Worm (Caenorhabditis elegans) whole organism, L2 larva: ENCODE results near the gene str-232.

ENCODE experiments used
- C34F6.9 ChIP-seq: fragments of 150-350 bp; optimal IDR thresholded peaks from 2 replicates; lab custom pipeline; 2014; ENCODE audit warnings: missing biosample characterization, missing genetic modification characterization
- F13H6.1 ChIP-seq: sonication (generic microtip); optimal IDR thresholded peaks from 2 replicates; lab custom pipeline; 2016; ENCODE audit warnings: missing genetic modification characterization, missing compliant biosample characterization
- R02D3.7 ChIP-seq: fragments of 150-350 bp; optimal IDR thresholded peaks from 2 replicates; lab custom pipeline; 2014; ENCODE audit warnings: missing biosample characterization, missing genetic modification characterization
- Y55F3AM.14 ChIP-seq: fragments of 200-800 bp; sonication (Bioruptor generic); optimal IDR thresholded peaks from 2 replicates; lab custom pipeline; 2018; ENCODE audit warnings: mild to moderate bottlenecking, missing genetic modification characterization, missing compliant biosample characterization
- ZK546.5 ChIP-seq: sonication (generic microtip); optimal IDR thresholded peaks from 2 replicates; lab custom pipeline; 2017; ENCODE audit warnings: missing biosample characterization, missing genetic modification characterization
- alr-1 ChIP-seq: fragments of 150-350 bp; optimal IDR thresholded peaks from 2 replicates; lab custom pipeline; 2014; ENCODE audit warnings: missing biosample characterization, missing genetic modification characterization
- ama-1 ChIP-seq: fragments of 150-350 bp; optimal IDR thresholded peaks from 2 replicates; lab custom pipeline; 2018; ENCODE audit warnings: inconsistent platforms
- ceh-16 ChIP-seq: fragments of 150-350 bp; optimal IDR thresholded peaks from 2 replicates; lab custom pipeline; 2014; ENCODE audit warnings: missing biosample characterization, missing genetic modification characterization
- ceh-82 ChIP-seq: fragments of 150-350 bp; optimal IDR thresholded peaks from 2 replicates; lab custom pipeline; 2014; ENCODE audit warnings: missing biosample characterization, missing genetic modification characterization
- crh-2 ChIP-seq: sonication (generic microtip); optimal IDR thresholded peaks from 2 replicates; lab custom pipeline; 2017; ENCODE audit warnings: missing biosample characterization, missing genetic modification characterization
- dmd-4 ChIP-seq: sonication (generic microtip); optimal IDR thresholded peaks from 2 replicates; lab custom pipeline; 2017; ENCODE audit warnings: missing biosample characterization, missing genetic modification characterization
- egl-27 ChIP-seq: sonication (generic microtip); optimal IDR thresholded peaks from 3 replicates; lab custom pipeline; 2017; ENCODE audit warnings: missing biosample characterization, missing genetic modification reagents, missing genetic modification characterization
- elt-3 ChIP-seq: sonication (generic microtip); optimal IDR thresholded peaks from 2 replicates; lab custom pipeline; 2017; ENCODE audit warnings: missing biosample characterization, missing genetic modification characterization
- fos-1 ChIP-seq: fragments of 150-350 bp; optimal IDR thresholded peaks from 2 replicates; lab custom pipeline; 2014; ENCODE audit warnings: missing biosample characterization, missing genetic modification characterization
- gmeb-1 ChIP-seq: fragments of 150-350 bp; optimal IDR thresholded peaks from 2 replicates; lab custom pipeline; 2014; ENCODE audit warnings: missing biosample characterization, missing genetic modification characterization
- lin-13 ChIP-seq: fragments of 150-350 bp; optimal IDR thresholded peaks from 2 replicates; lab custom pipeline; 2014; ENCODE audit warnings: missing biosample characterization, missing genetic modification reagents, missing genetic modification characterization
- lsy-2 ChIP-seq, 2 experiments: fragments of 150-350 bp in 1 of 2; sonication (generic microtip) in 1 of 2; optimal IDR thresholded peaks; 2 replicates each; lab custom pipeline; 2014 to 2017; ENCODE audit warnings: missing biosample characterization in 2 of 2, missing genetic modification characterization in 2 of 2
- nhr-11 ChIP-seq: fragments of 150-350 bp; optimal IDR thresholded peaks from 2 replicates; lab custom pipeline; 2014; ENCODE audit warnings: missing biosample characterization, missing genetic modification characterization
- nhr-12 ChIP-seq: fragments of 150-350 bp; optimal IDR thresholded peaks from 2 replicates; lab custom pipeline; 2014; ENCODE audit warnings: missing biosample characterization, missing genetic modification characterization
- nhr-129 ChIP-seq: fragments of 150-350 bp; optimal IDR thresholded peaks from 2 replicates; lab custom pipeline; 2014; ENCODE audit warnings: missing biosample characterization, missing genetic modification characterization
- nhr-21 ChIP-seq: fragments of 150-350 bp; optimal IDR thresholded peaks from 2 replicates; lab custom pipeline; 2014; ENCODE audit warnings: missing biosample characterization, missing genetic modification characterization
- nhr-237 ChIP-seq: fragments of 150-350 bp; optimal IDR thresholded peaks from 2 replicates; lab custom pipeline; 2014; ENCODE audit warnings: missing biosample characterization, missing genetic modification characterization
- nhr-25 ChIP-seq: fragments of 150-350 bp; sonication (generic microtip); optimal IDR thresholded peaks from 3 replicates; lab custom pipeline; 2014; ENCODE audit warnings: missing biosample characterization, missing genetic modification characterization
- nhr-6 ChIP-seq: fragments of 150-350 bp; optimal IDR thresholded peaks from 2 replicates; lab custom pipeline; 2014; ENCODE audit warnings: missing biosample characterization, missing genetic modification characterization
- nhr-77 ChIP-seq: fragments of 150-350 bp; optimal IDR thresholded peaks from 2 replicates; lab custom pipeline; 2014; ENCODE audit warnings: missing biosample characterization, missing genetic modification characterization
- peb-1 ChIP-seq: fragments of 150-350 bp; optimal IDR thresholded peaks from 2 replicates; lab custom pipeline; 2014; ENCODE audit warnings: missing biosample characterization, missing genetic modification characterization
- sem-4 ChIP-seq: fragments of 150-350 bp; optimal IDR thresholded peaks from 2 replicates; lab custom pipeline; 2014; ENCODE audit warnings: missing biosample characterization, missing genetic modification reagents, missing genetic modification characterization
- sma-3 ChIP-seq: sonication (generic microtip); optimal IDR thresholded peaks from 2 replicates; lab custom pipeline; 2016; ENCODE audit warnings: missing genetic modification reagents, missing genetic modification characterization, missing compliant biosample characterization
- sma-9 ChIP-seq, 2 experiments: fragments of 150-350 bp in 1 of 2; sonication (generic microtip) in 1 of 2; optimal IDR thresholded peaks; 2 replicates each; lab custom pipeline; 2014 to 2016; ENCODE audit warnings: missing genetic modification characterization in 2 of 2, mild to moderate bottlenecking in 1 of 2, missing biosample characterization in 1 of 2, missing compliant biosample characterization in 1 of 2, missing genetic modification reagents in 1 of 2, moderate library complexity in 1 of 2
- snpc-4 ChIP-seq: fragments of 150-350 bp; optimal IDR thresholded peaks from 2 replicates; lab custom pipeline; 2014; ENCODE audit warnings: missing biosample characterization, missing genetic modification characterization
- unc-39 ChIP-seq: fragments of 150-350 bp; optimal IDR thresholded peaks from 2 replicates; lab custom pipeline; 2014; ENCODE audit warnings: missing biosample characterization, missing genetic modification characterization
- unc-55 ChIP-seq: fragments of 150-350 bp; sonication (generic microtip); optimal IDR thresholded peaks from 3 replicates; lab custom pipeline; 2014; ENCODE audit warnings: missing biosample characterization, missing genetic modification reagents, missing genetic modification characterization
- unc-62 ChIP-seq: fragments of 150-350 bp; optimal IDR thresholded peaks from 2 replicates; lab custom pipeline; 2014; ENCODE audit warnings: missing biosample characterization, missing genetic modification reagents, missing genetic modification characterization
- zag-1 ChIP-seq: fragments of 150-350 bp; optimal IDR thresholded peaks from 2 replicates; lab custom pipeline; 2014; ENCODE audit warnings: missing biosample characterization, missing genetic modification characterization
- ztf-11 ChIP-seq: sonication (generic microtip); optimal IDR thresholded peaks from 2 replicates; lab custom pipeline; 2017; ENCODE audit warnings: missing biosample characterization, missing genetic modification characterization
- ztf-4 ChIP-seq: fragments of 150-350 bp; optimal IDR thresholded peaks from 2 replicates; lab custom pipeline; 2014; ENCODE audit warnings: missing biosample characterization, missing genetic modification characterization

The str-232 gene

DNA sequence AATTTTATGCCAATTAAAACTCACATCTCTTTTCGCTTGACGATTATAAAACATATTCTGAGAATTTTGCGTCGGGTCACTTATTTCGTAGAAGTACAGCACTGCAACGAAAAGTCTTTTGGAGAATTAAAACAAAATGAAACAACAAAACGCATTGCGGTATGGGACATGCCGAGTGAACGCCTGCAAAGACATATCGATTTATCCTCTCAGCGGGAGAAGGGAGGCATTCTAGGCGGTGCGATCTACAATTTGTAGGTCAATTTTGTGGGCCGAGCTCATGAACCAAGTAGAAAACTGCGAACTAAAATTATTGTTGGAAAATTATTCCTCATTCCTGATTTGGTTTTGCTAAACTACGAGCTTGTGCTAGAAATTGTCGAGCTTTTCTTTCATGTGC, 37.8 kb upstream of the str-232 start, which contains the start of gene F14H3.3:
F14H3.3 (minus strand) TSS at position 101 of the 400 bp plus-strand sequence.
- TF ChIP-seq zag-1 (tag; lab: Kevin White, UChicago), result no peak
- TF ChIP-seq snpc-4 (tag; lab: Kevin White, UChicago), result no peak
- no peak for TF ChIP-seq Y55F3AM.14
- no peak for TF ChIP-seq fos-1 (tag; lab: Kevin White, UChicago)
- TF ChIP-seq unc-55 (GFP tag; lab: Kevin White, UChicago), result no peak
- no peak for TF ChIP-seq unc-62 (GFP tag; lab: Kevin White, UChicago)
- no peak for TF ChIP-seq nhr-129 (tag; lab: Kevin White, UChicago)
- no peak for TF ChIP-seq sma-3 (GFP tag; lab: Kevin White, UChicago)
- TF ChIP-seq nhr-6, result no peak
- no peak for TF ChIP-seq egl-27 (tag; lab: Kevin White, UChicago)
- TF ChIP-seq, all 48 proteins: peak for 0

DNA sequence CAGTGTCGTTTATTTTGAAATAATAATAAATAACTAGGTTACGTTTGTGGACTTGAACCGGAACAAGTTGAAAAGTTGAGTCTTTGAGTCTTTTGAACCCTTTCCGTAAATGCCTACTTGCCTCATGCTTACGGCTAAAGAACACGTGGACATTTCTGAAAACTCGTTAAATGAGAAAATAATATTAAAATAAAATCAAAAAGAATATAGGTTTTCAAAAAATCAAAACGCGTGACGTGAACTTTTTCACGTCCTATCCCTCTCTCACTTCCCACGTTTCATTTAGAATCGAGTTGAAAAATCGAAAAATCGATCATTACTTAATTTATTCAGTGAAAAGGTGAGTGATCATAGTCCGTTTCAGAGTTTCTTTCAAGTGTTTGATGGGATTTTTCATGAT, 33.6 kb upstream of the str-232 start, which contains the start of gene best-12:
best-12 (plus strand) TSS at position 301 of the 400 bp plus-strand sequence.
- no peak for TF ChIP-seq ama-1 (lab: Kevin White, UChicago)
- no peak for TF ChIP-seq ztf-11 (tag; lab: Kevin White, UChicago)
- no peak for TF ChIP-seq C34F6.9 (tag; lab: Kevin White, UChicago)

ce11 chrV:16047508-16047907, 32.0 kb upstream of the str-232 start, which contains the start of gene str-198:
str-198 (plus strand) TSS chrV:16047808.
- TF ChIP-seq nhr-12, result no peak
- no peak for TF ChIP-seq lsy-2 (tag; optimal IDR thresholded peaks at IDR 0.05; lab: Kevin White, UChicago)
- no peak for TF ChIP-seq sma-3 (GFP tag; lab: Kevin White, UChicago)
- TF ChIP-seq ztf-4 (tag; lab: Kevin White, UChicago), result no peak
- no peak for TF ChIP-seq unc-55 (GFP tag; lab: Kevin White, UChicago)
- no peak for TF ChIP-seq ztf-11 (tag; lab: Kevin White, UChicago)
- TF ChIP-seq nhr-21 (tag; lab: Kevin White, UChicago), result no peak
- no peak for TF ChIP-seq zag-1 (tag; lab: Kevin White, UChicago)
- no peak for TF ChIP-seq nhr-129 (tag; lab: Kevin White, UChicago)
- no peak for TF ChIP-seq nhr-11 (tag; lab: Kevin White, UChicago)
- no peak for TF ChIP-seq elt-3 (tag; lab: Kevin White, UChicago)
- no peak for TF ChIP-seq ceh-16 (tag; lab: Kevin White, UChicago)
- no peak for TF ChIP-seq R02D3.7 (tag; lab: Kevin White, UChicago)
- TF ChIP-seq alr-1 (tag; lab: Kevin White, UChicago), result no peak

DNA sequence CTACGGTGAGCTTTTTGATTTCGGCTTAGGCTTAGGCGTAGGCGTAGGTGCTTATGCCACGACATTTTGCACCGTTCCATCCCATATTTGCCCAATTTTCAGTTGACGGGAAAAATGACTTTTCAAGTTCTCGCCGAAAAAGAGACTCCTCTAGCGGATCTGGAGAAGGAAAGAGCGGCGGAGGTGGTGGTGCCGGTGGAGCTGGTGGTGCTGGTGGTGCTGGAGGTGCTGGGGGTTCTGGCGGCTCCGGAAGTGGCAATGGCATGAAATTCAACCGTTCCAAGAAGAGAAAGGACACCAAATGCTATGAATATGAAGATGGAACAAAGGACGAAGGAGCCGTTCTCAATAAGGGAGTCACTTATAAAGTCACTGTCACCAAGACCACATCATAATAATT, 31.5 kb upstream of the str-232 start:
- TF ChIP-seq nhr-12 (no peak), R02D3.7 (tag; lab: Kevin White, UChicago) (no peak), peb-1 (no peak), ZK546.5 (tag; lab: Kevin White, UChicago) (no peak), nhr-77 (tag; lab: Kevin White, UChicago) (no peak), F13H6.1 (tag; lab: Kevin White, UChicago) (no peak), snpc-4 (tag; lab: Kevin White, UChicago) (no peak), ceh-82 (tag; lab: Kevin White, UChicago) (no peak), nhr-6 (no peak), egl-27 (tag; lab: Kevin White, UChicago) (no peak), ama-1 (lab: Kevin White, UChicago) (no peak), sma-9 (GFP tag; optimal IDR thresholded peaks at IDR 0.05; lab: Kevin White, UChicago) (no peak), sma-9 (tag; optimal IDR thresholded peaks at IDR 0.05; lab: Kevin White, UChicago) (no peak)

ce11 chrV:16046573-16046972, 31.0 kb upstream of the str-232 start, which contains the start of gene ZK285.2:
ZK285.2 (plus strand) TSS chrV:16046873.
- TF ChIP-seq sem-4 (tag; lab: Kevin White, UChicago), result no peak
- no peak for TF ChIP-seq ceh-82 (tag; lab: Kevin White, UChicago)
- no peak for TF ChIP-seq unc-62 (GFP tag; lab: Kevin White, UChicago)
- TF ChIP-seq peb-1, result no peak
- TF ChIP-seq egl-27 (tag; lab: Kevin White, UChicago), result no peak
- TF ChIP-seq nhr-21 (tag; lab: Kevin White, UChicago), result no peak
- no peak for TF ChIP-seq Y55F3AM.14
- TF ChIP-seq nhr-6, result no peak
- no peak for TF ChIP-seq gmeb-1 (tag; lab: Kevin White, UChicago)
- no peak for TF ChIP-seq crh-2
- TF ChIP-seq fos-1 (tag; lab: Kevin White, UChicago), result no peak
- no peak for TF ChIP-seq nhr-129 (tag; lab: Kevin White, UChicago)
- no peak for TF ChIP-seq lin-13
- no peak for TF ChIP-seq unc-39 (tag; lab: Kevin White, UChicago)
- TF ChIP-seq nhr-25 (tag; lab: Kevin White, UChicago), result no peak
- TF ChIP-seq nhr-237, result no peak
- no peak for TF ChIP-seq dmd-4 (tag; lab: Kevin White, UChicago)
- TF ChIP-seq C34F6.9 (tag; lab: Kevin White, UChicago), result no peak
